Worm (Caenorhabditis elegans): Measurements from ENCODE around the gene daf-36.
A peak's percentile ranks its signal among the peaks of the same experiment; 100 is the strongest.

Gene daf-36

DNA sequence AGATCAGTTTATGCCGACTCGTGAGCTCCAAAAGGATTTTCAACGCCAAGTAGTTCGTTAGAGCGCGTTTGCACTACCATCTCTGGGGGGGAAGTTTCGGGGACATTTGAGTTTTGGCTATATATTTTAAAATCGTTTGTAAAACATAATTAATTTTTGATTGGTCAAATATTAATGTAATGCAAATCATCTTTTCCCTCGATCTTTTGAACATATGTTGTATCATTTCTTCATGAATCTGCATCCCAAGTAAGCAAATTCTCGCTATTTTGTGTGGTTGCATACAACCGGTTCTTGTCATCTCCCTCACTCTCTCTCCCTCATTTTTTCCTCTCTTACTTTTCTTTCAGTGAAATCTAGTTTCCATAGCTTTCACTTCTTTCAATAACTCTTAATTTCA, 47.3 kb downstream of the daf-36 start:
- peak; percentile 48 for TF ChIP-seq sptf-1 (tag; optimal IDR thresholded peaks at IDR 0.05)
- TF ChIP-seq zip-8 (tag; optimal IDR thresholded peaks at IDR 0.05): no peak
- no peak for TF ChIP-seq nhr-76 (tag; optimal IDR thresholded peaks at IDR 0.05)
- TF ChIP-seq ceh-83 (GFP tag; optimal IDR thresholded peaks at IDR 0.05): no peak
- no peak for TF ChIP-seq flh-1 (GFP tag; optimal IDR thresholded peaks at IDR 0.05)
- peak; percentile 30 for TF ChIP-seq lsy-2 (tag; optimal IDR thresholded peaks at IDR 0.05)
- TF ChIP-seq cnd-1 (tag; optimal IDR thresholded peaks at IDR 0.05): no peak
- TF ChIP-seq M03D4.4 (tag; optimal IDR thresholded peaks at IDR 0.05): no peak
- TF ChIP-seq ham-2 (GFP tag; optimal IDR thresholded peaks at IDR 0.05): no peak
- peak; percentile 62 for TF ChIP-seq mep-1 (tag; optimal IDR thresholded peaks at IDR 0.05)
- TF ChIP-seq snpc-4 (tag; optimal IDR thresholded peaks at IDR 0.05): no peak
- no peak for TF ChIP-seq nhr-28 (tag; optimal IDR thresholded peaks at IDR 0.05)
- TF ChIP-seq mls-2 (tag; optimal IDR thresholded peaks at IDR 0.05): no peak
- TF ChIP-seq lin-13 (tag; optimal IDR thresholded peaks at IDR 0.05): peak; percentile 40
- TF ChIP-seq hlh-1 (tag; optimal IDR thresholded peaks at IDR 0.05): no peak
- TF ChIP-seq ceh-43 (GFP tag; optimal IDR thresholded peaks at IDR 0.05): no peak
- no peak for TF ChIP-seq unc-62 (GFP tag; optimal IDR thresholded peaks at IDR 0.05)
- no peak for TF ChIP-seq unc-39 (tag; optimal IDR thresholded peaks at IDR 0.05)
- TF ChIP-seq mab-5 (tag; optimal IDR thresholded peaks at IDR 0.05): no peak
- TF ChIP-seq bed-3 (GFP tag; optimal IDR thresholded peaks at IDR 0.05): no peak
- no peak for TF ChIP-seq sem-2 (GFP tag; optimal IDR thresholded peaks at IDR 0.05)
- TF ChIP-seq ceh-39 (tag; optimal IDR thresholded peaks at IDR 0.05): peak; percentile 0
- no peak for TF ChIP-seq elt-3 (tag; optimal IDR thresholded peaks at IDR 0.05)
- no peak for TF ChIP-seq tbx-8 (GFP tag; optimal IDR thresholded peaks at IDR 0.05)
- no peak for TF ChIP-seq lin-32 (GFP tag; optimal IDR thresholded peaks at IDR 0.05)
- no peak for TF ChIP-seq nhr-12 (tag; optimal IDR thresholded peaks at IDR 0.05)
- peak; percentile 67 for TF ChIP-seq unc-120 (tag; optimal IDR thresholded peaks at IDR 0.05; ENCODE audit: poor library complexity, severe bottlenecking)
- TF ChIP-seq elt-1 (tag; optimal IDR thresholded peaks at IDR 0.05; ENCODE audit: borderline replicate concordance, insufficient read depth): no peak
- TF ChIP-seq drap-1 (GFP tag; optimal IDR thresholded peaks at IDR 0.05): no peak
- no peak for TF ChIP-seq ztf-11 (tag; optimal IDR thresholded peaks at IDR 0.05)
- TF ChIP-seq blmp-1 (tag; optimal IDR thresholded peaks at IDR 0.05): peak; percentile 86
- TF ChIP-seq ces-1 (GFP tag; optimal IDR thresholded peaks at IDR 0.05): peak; percentile 19
- TF ChIP-seq pha-4 (tag; optimal IDR thresholded peaks at IDR 0.05): no peak
- peak; percentile 61 for TF ChIP-seq nhr-237 (tag; optimal IDR thresholded peaks at IDR 0.05)
- no peak for TF ChIP-seq nhr-2 (tag; optimal IDR thresholded peaks at IDR 0.05)

DNA sequence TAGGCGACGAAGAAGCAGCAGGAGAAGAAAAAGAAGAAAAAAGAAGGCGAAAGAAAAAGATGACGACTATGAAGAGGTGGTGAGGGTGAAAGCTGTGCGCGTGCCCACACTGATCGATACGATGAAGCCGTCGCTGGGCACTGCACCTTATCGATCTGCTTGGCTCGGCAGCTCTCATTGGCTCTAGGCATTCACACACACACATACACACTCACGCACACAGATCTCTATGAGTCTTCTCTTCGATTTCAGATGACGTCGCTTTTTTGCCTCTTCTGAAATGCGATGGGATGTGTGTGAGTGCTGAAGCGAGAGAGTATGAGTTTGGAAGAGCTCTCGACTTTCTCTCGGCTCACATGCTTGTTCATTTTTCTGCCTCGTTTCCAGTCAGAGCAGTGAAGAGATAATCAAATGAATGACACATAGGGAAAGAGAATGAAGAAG, 50.9 kb downstream of the daf-36 start:
- no peak for TF ChIP-seq snpc-4 (tag; optimal IDR thresholded peaks at IDR 0.05)
- peak; percentile 69 for TF ChIP-seq mls-2 (tag; optimal IDR thresholded peaks at IDR 0.05)
- TF ChIP-seq mab-5 (tag; optimal IDR thresholded peaks at IDR 0.05): no peak
- peak; percentile 90 for TF ChIP-seq ces-1 (GFP tag; optimal IDR thresholded peaks at IDR 0.05)
- no peak for TF ChIP-seq elt-1 (tag; optimal IDR thresholded peaks at IDR 0.05; ENCODE audit: borderline replicate concordance, insufficient read depth)
- TF ChIP-seq unc-62 (GFP tag; optimal IDR thresholded peaks at IDR 0.05): peak; percentile 12
- TF ChIP-seq ztf-11 (tag; optimal IDR thresholded peaks at IDR 0.05): no peak
- TF ChIP-seq M03D4.4 (tag; optimal IDR thresholded peaks at IDR 0.05): no peak

DNA sequence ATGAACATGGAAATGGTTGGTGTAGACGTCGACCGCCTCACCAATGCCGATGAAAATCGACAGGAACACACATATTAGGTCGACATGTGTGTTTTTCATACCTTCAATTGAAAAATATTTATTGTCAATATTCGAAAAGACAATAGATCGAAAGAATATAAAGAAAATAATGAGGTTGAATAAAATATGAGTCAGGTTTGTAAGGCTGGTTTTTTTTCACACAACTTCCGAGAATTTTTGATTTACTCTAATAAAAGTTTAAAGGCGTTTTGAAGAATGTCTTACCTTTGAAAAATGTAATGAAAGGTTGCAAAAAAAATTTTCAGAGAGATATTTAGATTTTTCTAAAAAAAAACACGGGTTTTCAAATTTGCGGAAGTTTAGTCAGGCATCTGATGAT, 51.9 kb downstream of the daf-36 start, which contains the start of gene egl-3:
egl-3 (minus strand) TSS at position 101 of the 400 bp plus-strand sequence.
- no peak for TF ChIP-seq mab-5 (tag; optimal IDR thresholded peaks at IDR 0.05)
- no peak for TF ChIP-seq pha-4 (tag; optimal IDR thresholded peaks at IDR 0.05)
- no peak for TF ChIP-seq sem-2 (GFP tag; optimal IDR thresholded peaks at IDR 0.05)
- TF ChIP-seq ham-2 (GFP tag; optimal IDR thresholded peaks at IDR 0.05): no peak
- TF ChIP-seq unc-62 (GFP tag; optimal IDR thresholded peaks at IDR 0.05): no peak
- no peak for TF ChIP-seq zip-8 (tag; optimal IDR thresholded peaks at IDR 0.05)
- no peak for TF ChIP-seq lin-13 (tag; optimal IDR thresholded peaks at IDR 0.05)
- TF ChIP-seq mep-1 (tag; optimal IDR thresholded peaks at IDR 0.05): no peak
- no peak for TF ChIP-seq hlh-1 (tag; optimal IDR thresholded peaks at IDR 0.05)
- TF ChIP-seq elt-1 (tag; optimal IDR thresholded peaks at IDR 0.05; ENCODE audit: borderline replicate concordance, insufficient read depth): no peak
- TF ChIP-seq ztf-11 (tag; optimal IDR thresholded peaks at IDR 0.05): no peak

Data from whole organism, mixed stage, embryonic.